Fruit fly (Drosophila melanogaster): ENCODE data around the gene pzg.

The pzg gene

DNA sequence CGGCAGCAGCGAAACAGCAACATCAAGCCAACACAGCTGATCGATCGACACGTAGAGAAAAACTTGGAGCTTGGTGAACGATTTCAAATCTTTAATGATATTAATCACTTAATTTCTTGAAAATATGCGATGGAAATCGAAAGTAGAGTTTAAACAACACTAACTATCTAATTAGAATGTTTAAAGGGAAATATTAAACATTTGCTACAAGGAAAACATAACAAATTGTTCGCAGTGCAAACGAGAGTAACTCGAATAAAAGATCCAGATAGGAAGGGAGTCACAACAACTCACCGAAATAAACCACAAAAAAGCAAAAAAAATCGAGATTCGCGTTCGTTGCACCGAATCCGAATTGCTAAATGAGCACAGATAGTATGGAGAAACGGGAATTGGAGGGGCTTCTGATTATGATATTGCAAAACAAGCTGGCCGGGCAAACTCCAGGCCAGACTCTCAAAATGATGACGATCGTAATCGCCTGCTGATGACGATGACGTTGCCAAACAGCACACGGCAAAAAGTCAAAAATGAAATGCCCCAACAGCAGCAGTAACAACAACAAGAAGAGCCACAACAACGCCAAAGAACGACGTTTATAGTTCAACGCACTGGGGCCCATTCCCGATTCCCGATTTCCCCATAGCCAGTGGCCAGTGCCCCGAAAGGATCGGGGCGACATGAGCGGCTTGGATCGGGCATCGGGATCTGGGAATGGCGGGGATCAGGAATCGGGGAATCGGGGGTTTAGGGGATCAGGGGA lies 32.0 kb upstream of the pzg start (continued):
- TF ChIP-seq odd (GFP tag; optimal IDR thresholded peaks at IDR 0.05), result no peak
- no peak for TF ChIP-seq dati (GFP tag; IDR thresholded peaks at IDR 0.05)
- peak; percentile 13; the same call in 1 of the 2 replicates for TF ChIP-seq CG10959 (GFP tag; IDR thresholded peaks at IDR 0.05)
- TF ChIP-seq Fer1 (GFP tag; optimal IDR thresholded peaks at IDR 0.05), result no peak
- no peak for TF ChIP-seq CG6854 (GFP tag; optimal IDR thresholded peaks at IDR 0.05)
- TF ChIP-seq Rfx (GFP tag; IDR thresholded peaks at IDR 0.05), result peak; percentile 26; the same call in 1 of the 2 replicates
- no peak for TF ChIP-seq Opbp (GFP tag; IDR thresholded peaks at IDR 0.05; ENCODE audit: partially characterized antibody)
- no peak for TF ChIP-seq Lim3 (GFP tag; IDR thresholded peaks at IDR 0.05)
- no peak for TF ChIP-seq CG6791 (GFP tag; IDR thresholded peaks at IDR 0.05; ENCODE audit: partially characterized antibody)
- TF ChIP-seq CG9797 (GFP tag; optimal IDR thresholded peaks at IDR 0.05), result no peak
- no peak for TF ChIP-seq CG32532 (GFP tag; IDR thresholded peaks at IDR 0.05)
- no peak for TF ChIP-seq Dad (GFP tag; optimal IDR thresholded peaks at IDR 0.05)
- no peak for TF ChIP-seq CG7357 (GFP tag; IDR thresholded peaks at IDR 0.05)
- no peak for TF ChIP-seq Kr (GFP tag; optimal IDR thresholded peaks at IDR 0.05)
- TF ChIP-seq kay (GFP tag; optimal IDR thresholded peaks at IDR 0.05), result no peak
- peak; percentile 30 for TF ChIP-seq btn (GFP tag; optimal IDR thresholded peaks at IDR 0.05)
- no peak for TF ChIP-seq CG5180 (GFP tag; optimal IDR thresholded peaks at IDR 0.05)
- no peak for TF ChIP-seq Dip2 (GFP tag; IDR thresholded peaks at IDR 0.05)
- no peak for TF ChIP-seq so (GFP tag; IDR thresholded peaks at IDR 0.05)
- peak; percentile 54 for TF ChIP-seq CG9727 (GFP tag; optimal IDR thresholded peaks at IDR 0.05)
- TF ChIP-seq Taf1 (GFP tag; IDR thresholded peaks at IDR 0.05), result no peak
- TF ChIP-seq ash1 (GFP tag; optimal IDR thresholded peaks at IDR 0.05), result no peak
- no peak for TF ChIP-seq CG17912 (GFP tag; optimal IDR thresholded peaks at IDR 0.05)
- TF ChIP-seq bbx (GFP tag; IDR thresholded peaks at IDR 0.05; ENCODE audit: partially characterized antibody), result no peak
- peak; percentile 34; the same call in 1 of the 2 replicates for TF ChIP-seq E2f2 (GFP tag; IDR thresholded peaks at IDR 0.05)
- TF ChIP-seq otp (GFP tag; IDR thresholded peaks at IDR 0.05), result 0 out of 3 replicates have a peak, but pooled peaks have one; percentile 21
- TF ChIP-seq inv (GFP tag; IDR thresholded peaks at IDR 0.05; ENCODE audit: partially characterized antibody), result no peak
- no peak for TF ChIP-seq CG32767 (GFP tag; IDR thresholded peaks at IDR 0.05)
- no peak for TF ChIP-seq schlank (tag; optimal IDR thresholded peaks at IDR 0.05)
- TF ChIP-seq Ets97D (GFP tag; optimal IDR thresholded peaks at IDR 0.05), result no peak
- peak; percentile 42 for TF ChIP-seq pnt (GFP tag; optimal IDR thresholded peaks at IDR 0.05)
- no peak for TF ChIP-seq CG17612 (GFP tag; IDR thresholded peaks at IDR 0.05)
- no peak for TF ChIP-seq E2f1 (GFP tag; IDR thresholded peaks at IDR 0.05)
- TF ChIP-seq CG10366 (GFP tag; IDR thresholded peaks at IDR 0.05), result peak; percentile 15; the same call in 1 of the 2 replicates
- TF ChIP-seq seq (GFP tag; IDR thresholded peaks at IDR 0.05), result no peak
- no peak for TF ChIP-seq hth (optimal IDR thresholded peaks at IDR 0.05)
- no peak for TF ChIP-seq CG4707 (GFP tag; optimal IDR thresholded peaks at IDR 0.05)
- TF ChIP-seq br (optimal IDR thresholded peaks at IDR 0.05), result no peak
- no peak for TF ChIP-seq fu2 (GFP tag; optimal IDR thresholded peaks at IDR 0.05)
- no peak for TF ChIP-seq CG4404 (GFP tag; IDR thresholded peaks at IDR 0.05)
- no peak for TF ChIP-seq gt (GFP tag; IDR thresholded peaks at IDR 0.05)
- no peak for TF ChIP-seq unc-4 (GFP tag; IDR thresholded peaks at IDR 0.05; ENCODE audit: partially characterized antibody)
- peak; percentile 24 for TF ChIP-seq Chrac-16 (GFP tag; optimal IDR thresholded peaks at IDR 0.05)
- no peak for TF ChIP-seq CG12659 (GFP tag; optimal IDR thresholded peaks at IDR 0.05)
- TF ChIP-seq CG12071 (GFP tag; optimal IDR thresholded peaks at IDR 0.05), result no peak
- no peak for TF ChIP-seq ci (GFP tag; IDR thresholded peaks at IDR 0.05)
- no peak for TF ChIP-seq sug (tag; optimal IDR thresholded peaks at IDR 0.05)
- TF ChIP-seq CG3065 (GFP tag; optimal IDR thresholded peaks at IDR 0.05), result no peak
- no peak for TF ChIP-seq CG9932 (GFP tag; IDR thresholded peaks at IDR 0.05)
- no peak for TF ChIP-seq Scr (GFP tag; IDR thresholded peaks at IDR 0.05; ENCODE audit: partially characterized antibody)
- no peak for TF ChIP-seq aop (GFP tag; IDR thresholded peaks at IDR 0.05)

All from whole organism, embryonic.